Worm (Caenorhabditis elegans) whole organism, dauer: Measurements from ENCODE around the gene nhr-30.

Source experiments
- unc-62 ChIP-seq: sonication (generic microtip); optimal IDR thresholded peaks from 2 replicates; lab custom pipeline; 2017; ENCODE audit warnings: missing biosample characterization, missing genetic modification reagents, missing genetic modification characterization

Gene nhr-30

DNA sequence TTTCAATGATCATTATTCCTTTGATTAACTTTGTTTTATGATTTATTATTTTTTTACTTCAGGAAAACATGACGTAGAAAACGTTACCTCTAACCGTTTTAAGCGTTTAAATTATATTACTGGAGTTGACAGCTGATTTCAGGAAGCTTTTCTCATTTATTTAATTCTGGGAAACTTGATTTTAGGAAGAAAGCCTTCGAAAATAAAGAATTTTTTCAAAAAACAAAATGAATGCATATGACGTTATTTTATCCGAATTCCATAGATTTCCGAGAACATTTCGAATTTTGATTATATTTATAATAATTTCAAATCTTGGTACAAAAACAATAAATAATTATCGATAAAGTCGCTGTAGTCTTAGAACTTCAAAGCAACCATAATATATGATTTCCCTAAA is 4.3 kb downstream of the nhr-30 start:
- TF ChIP-seq unc-62 (GFP tag; lab: Kevin White, UChicago): no peak

DNA sequence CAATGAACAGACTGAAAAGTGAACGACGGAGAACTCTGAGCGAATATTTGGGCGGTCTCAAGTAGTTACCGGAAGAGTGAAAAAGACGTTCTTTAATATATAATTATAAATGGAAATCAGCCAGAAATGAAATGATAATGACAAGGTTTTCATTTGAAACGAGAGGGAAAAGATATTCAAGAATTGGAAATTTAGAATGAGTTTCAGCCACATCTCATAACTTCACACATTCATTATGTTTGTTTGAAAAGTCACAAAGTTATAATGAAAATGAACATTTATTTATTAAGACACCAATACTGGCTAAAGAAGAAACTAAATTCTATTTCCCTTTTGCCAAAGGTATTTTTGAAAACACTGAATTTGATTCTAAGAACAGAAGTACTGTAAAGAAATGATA is 6.1 kb downstream of the nhr-30 start, which contains the start of gene C25E10.7:
TSS of gene C25E10.7 (minus strand) at position 101 of the 400 bp plus-strand sequence.
- TF ChIP-seq unc-62 (GFP tag; lab: Kevin White, UChicago): no peak

DNA sequence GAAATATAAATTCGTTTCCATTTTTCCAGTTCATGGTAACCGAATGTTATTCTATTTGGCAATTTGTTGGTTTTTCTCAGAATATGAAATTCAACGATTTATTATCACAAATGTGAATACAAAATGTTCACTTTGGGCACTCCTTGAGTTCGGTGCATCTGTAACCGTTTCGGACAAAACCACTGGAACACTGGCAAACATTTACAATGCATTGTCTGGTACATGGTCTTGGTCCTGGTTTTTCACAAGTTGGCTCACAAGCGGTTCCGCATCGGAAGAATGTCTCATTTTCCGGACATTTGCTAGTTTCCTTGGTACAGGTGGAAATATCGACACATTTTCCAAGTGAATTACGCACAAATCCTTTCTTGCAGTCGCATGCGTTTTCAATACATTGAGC is 8.3 kb downstream of the nhr-30 start:
- no peak for TF ChIP-seq unc-62 (GFP tag; lab: Kevin White, UChicago)

DNA sequence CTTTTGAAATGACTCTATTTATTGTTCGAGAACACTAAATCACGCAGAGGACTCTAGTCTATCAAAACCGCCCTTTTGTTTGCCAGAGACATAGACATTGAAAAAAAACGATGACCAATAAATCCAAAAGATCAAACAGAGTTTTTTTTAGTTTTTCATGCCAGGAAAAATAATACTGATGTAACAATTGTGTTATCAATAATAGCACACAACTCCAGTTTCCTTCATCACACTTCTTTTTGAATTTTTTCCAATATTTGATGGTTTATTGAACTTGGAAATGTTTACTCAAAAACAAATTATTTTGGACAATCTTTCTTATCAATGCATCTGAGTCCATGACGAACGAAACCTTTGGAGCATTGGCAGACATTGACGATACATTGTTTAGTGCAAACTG is 9.0 kb downstream of the nhr-30 start, which contains the start of gene C25E10.8:
TSS of gene C25E10.8 (minus strand) at position 101 of the 400 bp plus-strand sequence.
- no peak for TF ChIP-seq unc-62 (GFP tag; lab: Kevin White, UChicago)

DNA sequence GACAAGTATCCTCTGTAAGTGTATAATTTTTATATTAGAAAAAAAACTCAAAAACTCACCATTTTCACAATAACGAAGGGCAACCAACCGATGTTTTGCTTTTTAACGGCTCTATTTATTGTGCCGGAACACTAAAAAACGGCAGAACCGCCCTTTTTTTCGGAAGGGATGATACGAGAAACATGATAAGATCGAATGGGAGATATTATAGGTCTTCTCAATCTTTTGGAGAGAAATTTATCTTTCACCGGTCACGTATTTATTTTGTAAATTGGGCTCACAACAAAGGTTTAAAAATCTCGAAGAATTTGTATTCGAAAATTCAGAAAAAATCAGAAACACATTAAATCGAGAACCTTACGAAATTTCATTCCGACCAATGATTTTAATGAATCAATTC is 9.8 kb downstream of the nhr-30 start, which contains the start of gene swm-1:
TSS of gene swm-1 (minus strand) at position 101 of the 400 bp plus-strand sequence.
- no peak for TF ChIP-seq unc-62 (GFP tag; lab: Kevin White, UChicago)

DNA sequence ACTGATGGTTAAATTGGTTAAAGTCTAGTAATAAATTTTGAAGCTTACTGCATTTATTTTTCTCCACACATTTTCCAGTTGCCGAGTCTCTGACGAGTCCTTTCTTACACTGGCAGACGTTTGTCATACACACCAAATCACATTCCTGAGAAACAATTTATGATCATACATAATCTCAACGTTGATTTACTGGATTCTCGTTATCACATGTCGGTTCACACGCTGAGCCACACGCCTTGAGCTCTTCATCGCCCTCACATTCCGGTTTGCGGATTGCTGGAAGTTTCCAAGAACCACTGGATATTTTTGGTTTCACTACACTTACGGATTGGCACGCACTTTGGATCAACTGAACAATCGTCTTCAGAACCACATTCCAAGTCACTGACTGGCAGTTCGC is 10.7 kb downstream of the nhr-30 start:
- no peak for TF ChIP-seq unc-62 (GFP tag; lab: Kevin White, UChicago)

DNA sequence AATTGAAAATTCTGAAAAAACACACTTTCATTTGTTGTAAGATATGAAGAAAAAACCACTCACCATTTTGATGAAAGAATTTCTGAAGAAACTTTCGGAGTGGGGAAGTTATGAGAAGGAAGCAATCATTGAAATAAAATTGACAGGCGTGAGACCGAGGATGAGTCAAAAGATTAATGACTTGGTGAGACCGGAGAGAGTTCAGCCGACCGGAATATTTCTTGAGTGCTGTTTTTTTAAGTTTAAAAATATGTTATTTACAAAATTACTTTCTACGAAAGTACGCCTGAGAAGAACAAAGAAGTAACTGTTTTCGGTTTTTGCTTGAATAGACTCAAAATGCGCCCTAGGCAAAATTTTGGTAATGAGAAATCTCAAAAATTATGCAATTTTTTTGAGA is 11.3 kb downstream of the nhr-30 start, which contains the start of gene C25E10.10:
TSS of gene C25E10.10 (minus strand) at position 101 of the 400 bp plus-strand sequence.
- no peak for TF ChIP-seq unc-62 (GFP tag; lab: Kevin White, UChicago)

DNA sequence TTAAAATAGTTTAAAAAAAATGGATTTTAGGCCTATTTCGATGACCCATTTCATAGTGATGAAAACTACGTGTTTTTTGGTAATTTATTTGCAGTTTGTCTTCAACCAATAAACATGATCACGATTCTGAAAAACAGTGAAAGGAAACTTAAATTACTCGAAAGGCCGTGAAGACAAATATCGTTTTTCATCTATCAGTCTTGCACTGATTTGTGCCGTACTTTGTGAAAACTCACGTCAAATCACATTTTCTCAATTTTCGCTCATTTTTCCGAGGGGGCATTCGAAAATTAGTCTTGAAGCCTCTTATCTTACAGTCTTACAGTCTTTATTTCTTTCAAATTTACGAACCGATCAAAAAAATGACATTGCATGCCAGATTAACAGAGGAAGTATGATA is 13.7 kb downstream of the nhr-30 start, which contains the start of gene C25E10.11:
TSS of gene C25E10.11 (minus strand) at position 101 of the 400 bp plus-strand sequence.
- no peak for TF ChIP-seq unc-62 (GFP tag; lab: Kevin White, UChicago)

DNA sequence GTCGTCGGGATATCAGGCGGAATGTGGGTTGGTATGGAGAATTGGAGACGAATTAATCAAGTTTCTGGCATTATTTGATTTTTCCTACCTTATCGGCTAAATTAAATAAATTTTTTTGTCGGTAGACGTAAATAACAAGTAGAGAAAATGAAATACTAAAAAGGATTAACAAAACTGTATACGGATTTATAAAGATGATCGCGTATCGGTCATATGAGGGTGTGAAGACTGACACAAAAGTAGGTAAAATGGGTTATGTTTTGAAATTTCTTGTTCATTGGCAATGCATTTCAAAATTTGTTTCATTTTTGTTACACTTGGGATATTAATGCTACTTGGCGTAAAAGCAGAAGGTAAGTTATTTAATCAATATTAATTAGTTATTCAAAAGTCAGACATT is 14.5 kb downstream of the nhr-30 start, which contains the start of the genes C25E10.16 and C25E10.13:
TSS of gene C25E10.16 (minus strand) at position 101 of the 400 bp plus-strand sequence.
TSS of gene C25E10.13 (plus strand) at position 256 of the 400 bp plus-strand sequence.
- TF ChIP-seq unc-62 (GFP tag; lab: Kevin White, UChicago): no peak

DNA sequence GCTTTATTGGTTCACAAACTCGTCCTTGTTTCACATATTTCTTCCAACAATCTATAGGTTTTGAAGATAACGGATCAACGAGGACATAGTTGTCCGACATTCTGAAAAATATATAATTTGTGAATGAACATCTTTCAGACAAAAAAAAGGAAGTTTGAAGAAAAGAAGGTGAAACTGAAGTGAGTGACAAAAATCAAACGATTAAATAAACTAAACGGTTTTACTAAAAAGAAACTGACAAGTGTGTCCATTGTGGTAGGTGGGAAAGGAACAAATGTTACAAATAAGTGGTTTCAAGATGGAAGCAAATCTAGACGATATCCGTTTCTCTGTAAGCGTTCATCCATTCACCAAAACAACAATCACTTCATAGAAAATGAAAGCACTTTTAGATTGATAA is 17.4 kb downstream of the nhr-30 start, which contains the start of gene C25E10.12:
TSS of gene C25E10.12 (minus strand) at position 101 of the 400 bp plus-strand sequence.
- TF ChIP-seq unc-62 (GFP tag; lab: Kevin White, UChicago): no peak

DNA sequence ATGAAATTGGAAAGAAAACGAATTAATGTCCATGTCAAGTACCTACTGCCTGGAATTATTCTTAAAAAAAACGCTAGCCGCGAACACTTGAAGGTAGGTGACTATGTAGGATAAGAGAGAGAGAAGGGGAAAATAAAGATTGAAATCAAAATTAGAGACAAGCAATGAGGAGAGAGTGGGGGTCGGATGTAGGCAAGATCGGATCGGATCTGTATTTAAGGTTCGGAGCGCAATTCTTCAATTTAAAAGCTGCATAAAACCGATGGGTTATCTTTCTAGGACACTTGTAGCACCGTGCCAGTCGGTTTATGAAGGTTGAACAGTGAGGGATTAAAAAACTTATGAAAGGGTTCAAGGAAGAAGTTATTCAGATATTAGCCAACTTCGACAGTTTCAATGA is 18.2 kb downstream of the nhr-30 start:
- TF ChIP-seq unc-62 (GFP tag; lab: Kevin White, UChicago): no peak

DNA sequence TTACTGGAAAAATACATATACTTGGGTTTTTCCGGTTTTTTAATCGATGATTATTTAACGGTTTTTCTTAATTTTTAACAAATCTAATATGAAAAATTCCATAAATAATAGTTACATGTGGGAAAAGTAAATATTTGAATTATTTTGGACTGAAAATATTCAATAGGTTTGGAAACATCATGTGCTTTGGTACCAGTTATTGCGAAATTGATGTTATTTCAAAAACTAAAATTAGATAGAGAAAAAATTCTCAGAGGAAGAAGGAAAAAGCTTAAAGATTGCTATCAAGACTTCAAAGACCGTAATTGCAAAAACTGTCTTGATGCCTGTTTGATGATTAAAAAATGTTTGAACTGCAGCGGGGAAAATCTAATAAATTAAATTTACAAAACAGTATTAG is 20.0 kb downstream of the nhr-30 start:
- TF ChIP-seq unc-62 (GFP tag; lab: Kevin White, UChicago): no peak

DNA sequence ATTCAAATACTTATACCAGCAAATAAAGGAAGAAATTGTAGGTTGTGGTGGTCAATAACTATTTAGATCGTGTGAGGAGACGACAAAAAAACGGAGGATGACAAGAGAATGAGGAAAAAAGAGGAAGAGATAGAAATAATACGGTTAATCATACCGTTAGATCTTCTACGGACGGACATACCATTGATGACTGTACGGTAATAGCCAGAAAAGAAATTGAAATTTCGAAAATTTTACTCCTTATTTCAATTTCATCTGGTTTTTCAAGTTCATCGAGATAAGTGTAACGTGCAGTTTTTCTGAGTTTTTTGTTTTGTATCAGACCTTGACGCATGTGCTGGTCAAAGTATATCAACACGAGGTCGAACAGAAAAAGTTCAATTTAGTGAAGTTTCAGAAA is 20.9 kb downstream of the nhr-30 start:
- TF ChIP-seq unc-62 (GFP tag; lab: Kevin White, UChicago): no peak

DNA sequence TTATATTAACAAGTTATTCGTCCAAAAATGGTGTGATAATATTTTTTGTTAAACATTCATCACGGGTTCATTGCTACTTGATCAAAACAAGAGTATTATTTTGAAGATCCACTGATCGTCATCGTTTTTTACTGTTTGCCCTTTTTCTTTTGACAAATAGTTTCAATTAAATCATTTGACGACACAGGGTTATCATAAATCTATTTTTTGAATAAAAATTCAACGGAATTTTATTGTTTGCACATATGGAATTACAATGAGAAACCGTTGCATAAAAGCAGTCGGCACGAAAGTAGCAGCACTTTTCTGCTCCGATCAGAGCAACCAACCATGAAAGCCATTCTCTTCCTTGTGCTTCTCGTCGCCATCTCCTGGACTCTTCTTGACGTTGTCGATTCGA is 22.7 kb downstream of the nhr-30 start, which contains the start of gene fip-2:
TSS of gene fip-2 (plus strand) at position 301 of the 400 bp plus-strand sequence.
- no peak for TF ChIP-seq unc-62 (GFP tag; lab: Kevin White, UChicago)

DNA sequence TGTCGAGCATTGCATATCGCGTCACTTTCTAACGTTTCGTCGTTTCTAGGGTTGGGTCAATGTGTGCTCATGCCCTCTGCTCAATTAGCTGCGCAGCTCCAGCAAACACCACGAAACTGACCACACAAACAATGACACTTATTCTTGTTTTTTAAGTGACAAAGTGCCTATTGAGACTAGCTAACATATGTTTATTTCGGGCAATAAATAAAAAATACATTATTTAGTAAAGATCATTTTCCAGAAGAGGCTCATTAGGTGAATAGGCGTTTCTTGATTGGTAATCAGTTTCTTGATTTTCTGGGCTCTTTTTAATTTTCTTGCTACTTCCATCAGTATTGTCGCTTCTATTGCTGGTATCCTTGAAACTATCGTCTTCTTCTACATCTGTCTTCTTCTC is 24.7 kb downstream of the nhr-30 start, which contains the start of gene T27E4.5:
TSS of gene T27E4.5 (minus strand) at position 101 of the 400 bp plus-strand sequence.
- no peak for TF ChIP-seq unc-62 (GFP tag; lab: Kevin White, UChicago)

DNA sequence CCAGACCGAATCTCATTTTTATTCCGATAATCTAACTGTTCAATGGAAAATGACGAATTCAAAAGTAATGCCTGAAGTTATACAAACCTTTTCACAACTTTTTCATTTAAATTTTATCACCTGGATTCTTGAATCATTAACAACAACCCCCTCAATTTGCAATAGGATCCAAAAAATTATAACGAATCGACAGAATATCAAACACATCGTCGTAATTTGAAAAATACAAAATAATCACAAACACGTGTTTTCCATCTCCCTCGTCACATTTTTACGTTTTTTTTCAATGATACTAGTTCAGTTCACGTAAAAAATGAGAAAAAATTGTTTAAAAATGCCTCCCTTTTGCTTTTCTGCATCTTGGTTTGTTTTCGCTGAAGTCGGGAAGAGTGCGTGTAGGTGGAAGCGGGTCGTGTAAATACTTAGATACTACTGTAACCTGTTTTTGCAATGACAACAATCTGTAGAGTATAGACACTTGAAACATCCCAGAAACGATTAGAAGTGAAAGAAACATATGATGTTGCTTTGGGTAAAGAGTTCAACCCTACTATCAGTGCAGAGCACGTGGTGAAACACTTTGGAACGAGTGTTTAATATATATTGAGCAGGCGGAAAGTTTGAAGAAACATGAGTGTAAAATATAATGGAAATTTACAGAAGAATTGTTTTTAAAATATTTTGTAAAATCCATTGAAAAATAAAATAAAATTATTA is 28.5 kb downstream of the nhr-30 start, which contains the start of gene oac-50:
TSS of gene oac-50 (minus strand) at position 219 of the 717 bp plus-strand sequence.
- TF ChIP-seq unc-62 (GFP tag; lab: Kevin White, UChicago): no peak
